Worm (Caenorhabditis elegans) whole organism, mixed stage, embryonic: ENCODE data around the gene F33H12.7.
"Not testable (repeated sequence)": the region's sequence is repeated elsewhere in the genome, so short reads cannot be mapped to it uniquely, and the experiment has no call there.

Experiments
- M03D4.4 ChIP-seq: sonication (generic microtip); optimal IDR thresholded peaks from 2 replicates; lab custom pipeline; 2017; ENCODE audit warnings: mild to moderate bottlenecking, missing genetic modification characterization, missing compliant biosample characterization
- bed-3 ChIP-seq: fragments of 200-800 bp; sonication (Bioruptor generic); optimal IDR thresholded peaks from 3 replicates; lab custom pipeline; 2018; ENCODE audit warnings: mild to moderate bottlenecking, missing genetic modification characterization, moderate library complexity, missing compliant biosample characterization
- blmp-1 ChIP-seq: fragments of 150-350 bp; optimal IDR thresholded peaks from 2 replicates; lab custom pipeline; 2014; ENCODE audit warnings: missing biosample characterization, missing genetic modification characterization
- ceh-39 ChIP-seq: fragments of 150-350 bp; optimal IDR thresholded peaks from 2 replicates; lab custom pipeline; 2014; ENCODE audit warnings: missing biosample characterization, missing genetic modification characterization
- ces-1 ChIP-seq: fragments of 150-350 bp; optimal IDR thresholded peaks from 2 replicates; lab custom pipeline; 2014; ENCODE audit warnings: missing biosample characterization, missing genetic modification reagents, missing genetic modification characterization
- elt-1 ChIP-seq: sonication (generic microtip); optimal IDR thresholded peaks from 2 replicates; lab custom pipeline; 2017; ENCODE audit warnings: missing genetic modification characterization, mild to moderate bottlenecking, missing compliant biosample characterization, antibody characterized with exemption, moderate library complexity, borderline replicate concordance; ENCODE audit not compliant: insufficient read depth
- elt-3 ChIP-seq: fragments of 150-350 bp; optimal IDR thresholded peaks from 2 replicates; lab custom pipeline; 2014; ENCODE audit warnings: missing biosample characterization, missing genetic modification characterization
- flh-1 ChIP-seq: fragments of 200-800 bp; sonication (Bioruptor generic); optimal IDR thresholded peaks from 2 replicates; lab custom pipeline; 2018; ENCODE audit warnings: mild to moderate bottlenecking, missing genetic modification characterization, moderate library complexity, missing compliant biosample characterization
- ham-2 ChIP-seq: fragments of 200-800 bp; sonication (Bioruptor generic); optimal IDR thresholded peaks from 2 replicates; lab custom pipeline; 2018; ENCODE audit warnings: mild to moderate bottlenecking, missing genetic modification characterization, missing compliant biosample characterization
- hlh-1 ChIP-seq: fragments of 150-350 bp; optimal IDR thresholded peaks from 2 replicates; lab custom pipeline; 2014; ENCODE audit warnings: missing biosample characterization, missing genetic modification reagents, missing genetic modification characterization
- lin-13 ChIP-seq: fragments of 150-350 bp; optimal IDR thresholded peaks from 2 replicates; lab custom pipeline; 2014; ENCODE audit warnings: missing biosample characterization, missing genetic modification characterization
- lin-32 ChIP-seq: fragments of 200-800 bp; sonication (Bioruptor generic); optimal IDR thresholded peaks from 2 replicates; lab custom pipeline; 2018; ENCODE audit warnings: mild to moderate bottlenecking, missing genetic modification characterization, missing compliant biosample characterization
- lsy-2 ChIP-seq: fragments of 150-350 bp; optimal IDR thresholded peaks from 2 replicates; lab custom pipeline; 2014; ENCODE audit warnings: missing biosample characterization, missing genetic modification characterization
- mab-5 ChIP-seq: fragments of 150-350 bp; optimal IDR thresholded peaks from 2 replicates; lab custom pipeline; 2014; ENCODE audit warnings: missing biosample characterization, missing genetic modification characterization
- mep-1 ChIP-seq: fragments of 150-350 bp; optimal IDR thresholded peaks from 2 replicates; lab custom pipeline; 2017; ENCODE audit warnings: missing biosample characterization, missing genetic modification reagents, missing genetic modification characterization, inconsistent platforms
- mls-2 ChIP-seq: sonication (generic microtip); optimal IDR thresholded peaks from 2 replicates; lab custom pipeline; 2016; ENCODE audit warnings: mild to moderate bottlenecking, missing genetic modification characterization, moderate library complexity, missing compliant biosample characterization
- nhr-12 ChIP-seq: fragments of 150-350 bp; optimal IDR thresholded peaks from 2 replicates; lab custom pipeline; 2014; ENCODE audit warnings: missing biosample characterization, missing genetic modification characterization
- nhr-2 ChIP-seq: fragments of 150-350 bp; optimal IDR thresholded peaks from 2 replicates; lab custom pipeline; 2014; ENCODE audit warnings: missing biosample characterization, missing genetic modification characterization
- pha-4 ChIP-seq: fragments of 150-350 bp; optimal IDR thresholded peaks from 2 replicates; lab custom pipeline; 2018; ENCODE audit warnings: missing biosample characterization, missing genetic modification reagents, missing genetic modification characterization
- sem-2 ChIP-seq: fragments of 200-800 bp; sonication (Bioruptor generic); optimal IDR thresholded peaks from 2 replicates; lab custom pipeline; 2018; ENCODE audit warnings: mild to moderate bottlenecking, missing genetic modification characterization, missing compliant biosample characterization
- snpc-4 ChIP-seq: fragments of 150-350 bp; optimal IDR thresholded peaks from 2 replicates; lab custom pipeline; 2014; ENCODE audit warnings: missing biosample characterization, missing genetic modification characterization
- sptf-1 ChIP-seq: sonication (generic microtip); optimal IDR thresholded peaks from 2 replicates; lab custom pipeline; 2017; ENCODE audit warnings: mild to moderate bottlenecking, missing genetic modification characterization, moderate library complexity, missing compliant biosample characterization
- tbx-8 ChIP-seq: fragments of 200-800 bp; sonication (Bioruptor generic); optimal IDR thresholded peaks from 2 replicates; lab custom pipeline; 2018; ENCODE audit warnings: mild to moderate bottlenecking, missing genetic modification characterization, moderate library complexity, missing compliant biosample characterization
- unc-120 ChIP-seq: sonication (generic microtip); optimal IDR thresholded peaks from 2 replicates; lab custom pipeline; 2017; ENCODE audit warnings: missing genetic modification characterization, missing compliant biosample characterization; ENCODE audit not compliant: poor library complexity, severe bottlenecking
- unc-62 ChIP-seq: fragments of 150-350 bp; optimal IDR thresholded peaks from 2 replicates; lab custom pipeline; 2014; ENCODE audit warnings: missing biosample characterization, missing genetic modification reagents, missing genetic modification characterization
- zip-8 ChIP-seq: fragments of 150-350 bp; optimal IDR thresholded peaks from 2 replicates; lab custom pipeline; 2014; ENCODE audit warnings: missing biosample characterization, missing genetic modification characterization
- ztf-11 ChIP-seq: fragments of 150-350 bp; optimal IDR thresholded peaks from 2 replicates; lab custom pipeline; 2014; ENCODE audit warnings: missing biosample characterization, missing genetic modification characterization

Gene F33H12.7

ce11 chrII:2624792-2625191 is 38.1 kb upstream of the F33H12.7 start, which contains the start of gene lgc-28:
TSS of gene lgc-28 (plus strand) at chrII:2625092.
- TF ChIP-seq zip-8 (tag; lab: Kevin White, UChicago) (no peak), tbx-8 (GFP tag; lab: Kevin White, UChicago) (no peak)

DNA sequence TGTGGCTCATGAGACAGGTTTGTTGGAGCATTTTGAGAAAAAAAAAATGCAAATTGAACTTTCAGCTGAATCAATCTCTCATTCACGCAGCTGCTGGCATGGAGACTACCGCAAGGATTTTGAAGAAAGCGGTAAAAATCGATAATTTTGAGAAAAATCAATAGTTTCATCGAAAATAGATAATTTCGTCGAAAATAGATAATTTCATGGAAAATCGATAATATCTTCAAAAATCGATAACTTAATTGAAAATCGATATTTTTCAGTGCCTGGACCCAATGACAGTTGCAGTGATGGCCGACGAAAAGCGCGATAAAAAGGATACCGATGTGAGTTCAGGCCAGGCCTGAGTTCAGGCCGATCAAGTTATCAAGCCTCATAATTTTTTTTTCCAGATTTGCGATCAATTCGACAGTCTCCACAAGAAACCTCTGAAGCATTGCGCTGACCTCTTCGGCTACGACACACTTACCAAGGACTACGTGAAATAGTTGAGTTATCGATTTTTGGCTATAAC is 36.3 kb upstream of the F33H12.7 start, which contains the start of gene D2062.4:
Gene D2062.4, plus strand, starts transcription at position 467 of the 517 bp plus-strand sequence.
- not testable (repeated sequence) for TF ChIP-seq blmp-1, ztf-11, lin-13 (tag; lab: Kevin White, UChicago)

DNA sequence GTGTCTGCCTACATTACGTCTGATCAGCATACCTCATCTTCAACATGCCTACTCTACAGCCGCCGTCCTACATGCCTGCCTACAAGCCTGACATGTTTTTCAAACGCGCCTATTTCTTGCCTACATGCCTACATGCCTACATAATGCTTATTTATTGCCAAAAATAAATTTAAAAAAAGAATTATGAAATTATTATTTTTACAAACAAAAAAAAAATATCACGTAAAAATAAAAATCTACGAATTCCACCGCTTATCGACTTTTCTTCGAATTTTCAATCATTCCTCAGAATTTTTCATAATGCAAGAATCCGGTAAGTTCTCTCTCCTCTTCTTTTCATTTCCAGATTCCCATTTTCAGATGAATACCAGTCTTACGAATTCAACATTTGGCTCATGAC is 35.8 kb upstream of the F33H12.7 start, which contains the start of gene D2062.5:
Gene D2062.5, plus strand, starts transcription at position 301 of the 400 bp plus-strand sequence.
- TF ChIP-seq tbx-8 (GFP tag; lab: Kevin White, UChicago) (no peak), elt-1 (tag; lab: Kevin White, UChicago) (no peak), unc-120 (no peak), ham-2 (GFP tag; lab: Kevin White, UChicago) (no peak), sptf-1 (tag; lab: Kevin White, UChicago) (no peak), sem-2 (GFP tag; lab: Kevin White, UChicago) (no peak), M03D4.4 (tag; lab: Kevin White, UChicago) (no peak), bed-3 (GFP tag; lab: Kevin White, UChicago) (no peak), mep-1 (tag; lab: Kevin White, UChicago) (no peak), nhr-12 (tag; lab: Kevin White, UChicago) (no peak), lsy-2 (tag; lab: Kevin White, UChicago) (no peak), snpc-4 (no peak), pha-4 (tag; lab: Kevin White, UChicago) (no peak), flh-1 (no peak), zip-8 (tag; lab: Kevin White, UChicago) (no peak), ceh-39 (tag; lab: Kevin White, UChicago) (no peak)

ce11 chrII:2619148-2619547 is 32.4 kb upstream of the F33H12.7 start, which contains the start of gene msrp-6:
TSS of gene msrp-6 (plus strand) at chrII:2619448.
- TF ChIP-seq mab-5, ztf-11, lin-13 (tag; lab: Kevin White, UChicago): not testable (repeated sequence)

DNA sequence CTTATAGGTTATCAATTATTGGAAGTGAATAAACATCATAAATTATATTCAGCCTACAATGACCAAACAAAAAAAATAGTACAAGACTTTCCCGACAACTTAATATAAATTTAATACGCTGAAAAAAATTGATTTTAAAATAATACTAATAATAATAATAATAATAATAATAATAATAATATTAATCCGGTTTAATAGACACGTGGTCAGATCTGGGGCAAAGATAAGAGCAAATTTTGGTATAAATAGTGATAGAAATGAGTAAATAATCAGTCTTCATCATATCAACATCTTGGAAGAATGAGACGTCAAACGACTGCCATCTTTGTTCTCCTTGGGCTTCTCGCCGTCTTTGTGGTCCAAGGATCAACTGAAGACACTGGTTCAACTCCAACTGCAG is 29.9 kb upstream of the F33H12.7 start, which contains the start of gene msrp-5:
Gene msrp-5, plus strand, starts transcription at position 301 of the 400 bp plus-strand sequence.
- not testable (repeated sequence) for TF ChIP-seq mab-5 (tag; lab: Kevin White, UChicago); elt-1 (tag; lab: Kevin White, UChicago); lin-32 (GFP tag; lab: Kevin White, UChicago)
- TF ChIP-seq, all 35 proteins: peak for 0; not testable (repeated sequence) for 35

DNA sequence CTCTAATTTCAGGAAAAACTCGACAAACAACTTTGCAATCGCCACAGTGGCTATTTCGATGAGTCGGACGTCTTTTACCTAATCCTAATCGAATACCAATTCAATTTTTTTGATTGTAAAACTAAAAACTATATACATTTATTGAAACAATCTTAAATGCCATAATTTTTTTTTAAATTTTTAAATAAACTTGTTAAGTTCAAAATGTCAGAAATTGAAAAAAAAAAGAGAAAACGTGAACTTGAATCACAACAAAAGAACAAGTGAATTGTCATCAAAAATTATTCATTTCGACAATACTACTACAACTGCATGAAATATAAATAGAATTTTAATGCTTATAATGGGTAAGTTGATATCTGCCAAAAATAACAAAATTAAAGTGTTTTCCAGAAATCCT is 25.6 kb upstream of the F33H12.7 start, which contains the start of gene D2062.13:
Gene D2062.13, plus strand, starts transcription at position 301 of the 400 bp plus-strand sequence.
- not testable (repeated sequence) for TF ChIP-seq mls-2; bed-3 (GFP tag; lab: Kevin White, UChicago); unc-62 (GFP tag; lab: Kevin White, UChicago)

DNA sequence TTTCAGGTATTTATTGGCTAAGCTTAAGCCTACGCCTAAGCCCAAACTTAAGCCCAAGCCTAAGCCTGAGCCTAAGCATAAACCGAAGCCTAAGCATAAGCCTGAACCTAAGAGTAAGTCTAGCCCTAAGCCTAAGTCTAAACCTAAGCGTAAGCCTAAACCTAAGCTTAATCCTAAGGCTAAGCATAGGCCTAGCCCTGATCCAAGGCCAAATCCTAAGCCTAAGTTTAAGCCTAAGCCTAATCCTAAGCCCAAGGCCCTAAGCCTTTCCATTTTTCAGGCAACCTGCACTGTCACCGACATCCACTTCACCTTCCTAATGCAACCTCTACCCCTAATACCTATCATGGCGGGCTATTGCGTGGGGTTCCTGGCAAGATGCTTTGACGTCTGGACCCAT is 24.3 kb upstream of the F33H12.7 start:
- no peak for TF ChIP-seq unc-120
- TF ChIP-seq sptf-1 (tag; lab: Kevin White, UChicago): no peak
- TF ChIP-seq elt-3 (tag; lab: Kevin White, UChicago): no peak
- no peak for TF ChIP-seq unc-62 (GFP tag; lab: Kevin White, UChicago)
- TF ChIP-seq zip-8 (tag; lab: Kevin White, UChicago): no peak
- no peak for TF ChIP-seq blmp-1 (tag; lab: Kevin White, UChicago)
- no peak for TF ChIP-seq nhr-2 (tag; lab: Kevin White, UChicago)
- no peak for TF ChIP-seq ceh-39 (tag; lab: Kevin White, UChicago)
- TF ChIP-seq hlh-1 (tag; lab: Kevin White, UChicago): no peak
- TF ChIP-seq sem-2 (GFP tag; lab: Kevin White, UChicago): no peak
- TF ChIP-seq elt-1 (tag; lab: Kevin White, UChicago): no peak
- no peak for TF ChIP-seq mls-2
- no peak for TF ChIP-seq mab-5 (tag; lab: Kevin White, UChicago)
- TF ChIP-seq ces-1: no peak
